Worm (Caenorhabditis elegans) whole organism, early embryonic: ENCODE data around the gene F59F4.3.

Experiments used
- B0310.2 ChIP-seq: sonication (generic microtip); optimal IDR thresholded peaks from 2 replicates; lab custom pipeline; 2016; ENCODE audit warnings: mild to moderate bottlenecking, missing genetic modification characterization, missing compliant biosample characterization
- F13C5.2 ChIP-seq: sonication (generic microtip); optimal IDR thresholded peaks from 2 replicates; lab custom pipeline; 2017; ENCODE audit warnings: mild to moderate bottlenecking, missing genetic modification characterization, inconsistent platforms, missing compliant biosample characterization
- aly-1 ChIP-seq: sonication (generic microtip); optimal IDR thresholded peaks from 2 replicates; lab custom pipeline; 2016; ENCODE audit warnings: missing genetic modification characterization, missing compliant biosample characterization
- ama-1 ChIP-seq: fragments of 150-350 bp; optimal IDR thresholded peaks from 2 replicates; lab custom pipeline; 2014
- ceh-13 ChIP-seq: fragments of 200-800 bp; sonication (Bioruptor generic); optimal IDR thresholded peaks from 2 replicates; lab custom pipeline; 2018; ENCODE audit warnings: mild to moderate bottlenecking, missing genetic modification characterization, missing compliant biosample characterization
- ceh-36 ChIP-seq: sonication (generic microtip); optimal IDR thresholded peaks from 2 replicates; lab custom pipeline; 2016; ENCODE audit warnings: missing genetic modification characterization, inconsistent platforms, missing compliant biosample characterization
- ets-7 ChIP-seq: sonication (generic microtip); optimal IDR thresholded peaks from 2 replicates; lab custom pipeline; 2016; ENCODE audit warnings: missing genotype, missing genetic modification characterization, missing compliant biosample characterization
- flt-1 ChIP-seq: fragments of 200-800 bp; sonication (Bioruptor generic); IDR thresholded peaks from 2 replicates; pipeline ENCODE4 v1.3.6; 2022; ENCODE audit warnings: missing genetic modification characterization, missing compliant biosample characterization
- hmbx-1 ChIP-seq: sonication (generic microtip); optimal IDR thresholded peaks from 2 replicates; lab custom pipeline; 2016; ENCODE audit warnings: mild to moderate bottlenecking, missing genetic modification characterization, missing compliant biosample characterization
- hmg-4 ChIP-seq: fragments of 200-800 bp; sonication (Bioruptor generic); optimal IDR thresholded peaks from 2 replicates; lab custom pipeline; 2018; ENCODE audit warnings: mild to moderate bottlenecking, missing genetic modification characterization, missing compliant biosample characterization
- hnd-1 ChIP-seq: sonication (generic microtip); optimal IDR thresholded peaks from 2 replicates; lab custom pipeline; 2016; ENCODE audit warnings: missing genetic modification characterization, missing compliant biosample characterization
- pes-1 ChIP-seq: fragments of 200-800 bp; sonication (Bioruptor generic); IDR thresholded peaks from 2 replicates; pipeline ENCODE4 v1.3.6; 2022; ENCODE audit warnings: missing genetic modification reagents, missing genetic modification characterization, missing compliant biosample characterization
- scrt-1 ChIP-seq: fragments of 200-800 bp; sonication (Bioruptor generic); IDR thresholded peaks from 2 replicates; pipeline ENCODE4 v1.3.6; 2022; ENCODE audit warnings: missing genetic modification characterization, missing compliant biosample characterization
- sea-1 ChIP-seq: fragments of 200-800 bp; sonication (Bioruptor generic); conservative IDR thresholded peaks from 2 replicates; pipeline ENCODE4 v1.3.6; 2022; ENCODE audit warnings: missing genetic modification characterization, missing compliant biosample characterization
- tbx-11 ChIP-seq: fragments of 200-800 bp; sonication (Bioruptor generic); IDR thresholded peaks from 2 replicates; pipeline ENCODE4 v1.3.6; 2022; ENCODE audit warnings: missing genetic modification characterization, missing compliant biosample characterization
- tbx-37 ChIP-seq: fragments of 200-800 bp; sonication (Bioruptor generic); conservative IDR thresholded peaks from 2 replicates; pipeline ENCODE4 v1.3.6; 2022; ENCODE audit warnings: missing genetic modification reagents, missing genetic modification characterization, missing compliant biosample characterization
- tra-4 ChIP-seq: sonication (generic microtip); optimal IDR thresholded peaks from 2 replicates; lab custom pipeline; 2017; ENCODE audit warnings: missing genetic modification characterization, missing compliant biosample characterization

F59F4.3 gene

ce11 chrX:15844330-15844729, 3.1 kb downstream of the F59F4.3 start:
- no peak for TF ChIP-seq aly-1 (tag; lab: Kevin White, UChicago)
- TF ChIP-seq scrt-1 (GFP tag; lab: Robert Waterston, UW), result no peak
- no peak for TF ChIP-seq hmbx-1 (tag; lab: Kevin White, UChicago)
- no peak for TF ChIP-seq hnd-1 (tag; lab: Kevin White, UChicago)
- no peak for TF ChIP-seq ceh-13
- no peak for TF ChIP-seq hmg-4
- TF ChIP-seq tbx-37 (GFP tag; lab: Robert Waterston, UW), result no peak
- TF ChIP-seq ets-7 (tag; lab: Kevin White, UChicago), result no peak
- TF ChIP-seq B0310.2 (tag; lab: Kevin White, UChicago), result no peak
- TF ChIP-seq sea-1 (GFP tag; lab: Robert Waterston, UW), result no peak
- no peak for TF ChIP-seq ceh-36
- no peak for TF ChIP-seq tbx-11 (GFP tag; lab: Robert Waterston, UW)
- TF ChIP-seq ama-1 (lab: Kevin White, UChicago), result no peak

- TF ChIP-seq sea-1 (GFP tag; lab: Robert Waterston, UW), result no peak
- no peak for TF ChIP-seq hnd-1 (tag; lab: Kevin White, UChicago)
- no peak for TF ChIP-seq B0310.2 (tag; lab: Kevin White, UChicago)
- no peak for TF ChIP-seq F13C5.2 (tag; lab: Kevin White, UChicago)
Measured at ce11 chrX:15842492-15842891, 4.9 kb downstream of the F59F4.3 start.

- TF ChIP-seq B0310.2 (tag; lab: Kevin White, UChicago) (peak; percentile 54), ceh-13 (no peak), F13C5.2 (tag; lab: Kevin White, UChicago) (peak; percentile 89), flt-1 (peak; percentile 57), ceh-36 (no peak), hnd-1 (tag; lab: Kevin White, UChicago) (no peak), tbx-37 (GFP tag; lab: Robert Waterston, UW) (0 out of 2 replicates have a peak, but pooled peaks have one; percentile 43), pes-1 (peak; percentile 59; the same call in 1 of the 2 replicates), tbx-11 (GFP tag; lab: Robert Waterston, UW) (0 out of 2 replicates have a peak, but pooled peaks have one; percentile 33), ama-1 (lab: Kevin White, UChicago) (no peak), scrt-1 (GFP tag; lab: Robert Waterston, UW) (peak; percentile 62), hmbx-1 (tag; lab: Kevin White, UChicago) (no peak), sea-1 (GFP tag; lab: Robert Waterston, UW) (peak; percentile 89), aly-1 (tag; lab: Kevin White, UChicago) (peak; percentile 74), ets-7 (tag; lab: Kevin White, UChicago) (peak; percentile 69), tra-4 (tag; lab: Kevin White, UChicago) (no peak), hmg-4 (peak; percentile 92)
Measured at ce11 chrX:15841086-15841622, 6.2 kb downstream of the F59F4.3 start, which contains the start of gene serp-1.1. Gene serp-1.1, plus strand, starts transcription at chrX:15841572.

ce11 chrX:15838496-15838948, 8.9 kb downstream of the F59F4.3 start, which contains the start of gene acox-1.6:
Gene acox-1.6, minus strand, starts transcription at chrX:15838546.
- TF ChIP-seq tbx-11 (GFP tag; lab: Robert Waterston, UW) (no peak), ets-7 (tag; lab: Kevin White, UChicago) (no peak), hnd-1 (tag; lab: Kevin White, UChicago) (no peak), hmg-4 (no peak), tbx-37 (GFP tag; lab: Robert Waterston, UW) (no peak), flt-1 (no peak), ceh-36 (no peak)

- TF ChIP-seq ceh-36, result no peak
- TF ChIP-seq pes-1, result no peak
- no peak for TF ChIP-seq hnd-1 (tag; lab: Kevin White, UChicago)
- no peak for TF ChIP-seq scrt-1 (GFP tag; lab: Robert Waterston, UW)
- no peak for TF ChIP-seq ama-1 (lab: Kevin White, UChicago)
- no peak for TF ChIP-seq F13C5.2 (tag; lab: Kevin White, UChicago)
- no peak for TF ChIP-seq B0310.2 (tag; lab: Kevin White, UChicago)
- TF ChIP-seq tbx-11 (GFP tag; lab: Robert Waterston, UW), result no peak
Measured at ce11 chrX:15831537-15831936, 15.9 kb downstream of the F59F4.3 start.

ce11 chrX:15828059-15828458, 19.3 kb downstream of the F59F4.3 start, which contains the start of gene Y7A5A.20:
Gene Y7A5A.20, plus strand, starts transcription at chrX:15828359.
- TF ChIP-seq sea-1 (GFP tag; lab: Robert Waterston, UW) (no peak), hmbx-1 (tag; lab: Kevin White, UChicago) (no peak), ets-7 (tag; lab: Kevin White, UChicago) (no peak), ceh-13 (no peak), ama-1 (lab: Kevin White, UChicago) (no peak), tbx-37 (GFP tag; lab: Robert Waterston, UW) (no peak), B0310.2 (tag; lab: Kevin White, UChicago) (no peak), hmg-4 (no peak), aly-1 (tag; lab: Kevin White, UChicago) (no peak), tbx-11 (GFP tag; lab: Robert Waterston, UW) (no peak), flt-1 (no peak), pes-1 (no peak), F13C5.2 (tag; lab: Kevin White, UChicago) (no peak), ceh-36 (no peak), scrt-1 (GFP tag; lab: Robert Waterston, UW) (no peak), tra-4 (tag; lab: Kevin White, UChicago) (no peak), hnd-1 (tag; lab: Kevin White, UChicago) (no peak)

- TF ChIP-seq ama-1 (lab: Kevin White, UChicago), result no peak
- TF ChIP-seq tbx-37 (GFP tag; lab: Robert Waterston, UW), result no peak
- TF ChIP-seq flt-1, result no peak
Measured at ce11 chrX:15826866-15827265, 20.5 kb downstream of the F59F4.3 start, which contains the start of gene Y7A5A.9. Gene Y7A5A.9, plus strand, starts transcription at chrX:15827166.
